Worm (Caenorhabditis elegans) whole organism, early embryonic: ENCODE results near the gene M04B2.7.

Experiments
- B0310.2 ChIP-seq: sonication (generic microtip); optimal IDR thresholded peaks from 2 replicates; lab custom pipeline; 2016; ENCODE audit warnings: mild to moderate bottlenecking, missing genetic modification characterization, missing compliant biosample characterization
- F13C5.2 ChIP-seq: sonication (generic microtip); optimal IDR thresholded peaks from 2 replicates; lab custom pipeline; 2017; ENCODE audit warnings: mild to moderate bottlenecking, missing genetic modification characterization, inconsistent platforms, missing compliant biosample characterization
- aly-1 ChIP-seq: sonication (generic microtip); optimal IDR thresholded peaks from 2 replicates; lab custom pipeline; 2016; ENCODE audit warnings: missing genetic modification characterization, missing compliant biosample characterization
- ama-1 ChIP-seq: fragments of 150-350 bp; optimal IDR thresholded peaks from 2 replicates; lab custom pipeline; 2014
- ceh-13 ChIP-seq: fragments of 200-800 bp; sonication (Bioruptor generic); optimal IDR thresholded peaks from 2 replicates; lab custom pipeline; 2018; ENCODE audit warnings: mild to moderate bottlenecking, missing genetic modification characterization, missing compliant biosample characterization
- ceh-36 ChIP-seq: sonication (generic microtip); optimal IDR thresholded peaks from 2 replicates; lab custom pipeline; 2016; ENCODE audit warnings: missing genetic modification characterization, inconsistent platforms, missing compliant biosample characterization
- ets-7 ChIP-seq: sonication (generic microtip); optimal IDR thresholded peaks from 2 replicates; lab custom pipeline; 2016; ENCODE audit warnings: missing genotype, missing genetic modification characterization, missing compliant biosample characterization
- flt-1 ChIP-seq: fragments of 200-800 bp; sonication (Bioruptor generic); IDR thresholded peaks from 2 replicates; pipeline ENCODE4 v1.3.6; 2022; ENCODE audit warnings: missing genetic modification characterization, missing compliant biosample characterization
- hmbx-1 ChIP-seq: sonication (generic microtip); optimal IDR thresholded peaks from 2 replicates; lab custom pipeline; 2016; ENCODE audit warnings: mild to moderate bottlenecking, missing genetic modification characterization, missing compliant biosample characterization
- hmg-4 ChIP-seq: fragments of 200-800 bp; sonication (Bioruptor generic); optimal IDR thresholded peaks from 2 replicates; lab custom pipeline; 2018; ENCODE audit warnings: mild to moderate bottlenecking, missing genetic modification characterization, missing compliant biosample characterization
- hnd-1 ChIP-seq: sonication (generic microtip); optimal IDR thresholded peaks from 2 replicates; lab custom pipeline; 2016; ENCODE audit warnings: missing genetic modification characterization, missing compliant biosample characterization
- pes-1 ChIP-seq: fragments of 200-800 bp; sonication (Bioruptor generic); IDR thresholded peaks from 2 replicates; pipeline ENCODE4 v1.3.6; 2022; ENCODE audit warnings: missing genetic modification reagents, missing genetic modification characterization, missing compliant biosample characterization
- scrt-1 ChIP-seq: fragments of 200-800 bp; sonication (Bioruptor generic); IDR thresholded peaks from 2 replicates; pipeline ENCODE4 v1.3.6; 2022; ENCODE audit warnings: missing genetic modification characterization, missing compliant biosample characterization
- sea-1 ChIP-seq: fragments of 200-800 bp; sonication (Bioruptor generic); conservative IDR thresholded peaks from 2 replicates; pipeline ENCODE4 v1.3.6; 2022; ENCODE audit warnings: missing genetic modification characterization, missing compliant biosample characterization
- tbx-11 ChIP-seq: fragments of 200-800 bp; sonication (Bioruptor generic); IDR thresholded peaks from 2 replicates; pipeline ENCODE4 v1.3.6; 2022; ENCODE audit warnings: missing genetic modification characterization, missing compliant biosample characterization
- tbx-37 ChIP-seq: fragments of 200-800 bp; sonication (Bioruptor generic); conservative IDR thresholded peaks from 2 replicates; pipeline ENCODE4 v1.3.6; 2022; ENCODE audit warnings: missing genetic modification reagents, missing genetic modification characterization, missing compliant biosample characterization
- tra-4 ChIP-seq: sonication (generic microtip); optimal IDR thresholded peaks from 2 replicates; lab custom pipeline; 2017; ENCODE audit warnings: missing genetic modification characterization, missing compliant biosample characterization

M04B2.7 gene

ce11 chrIV:11498169-11498568 is 50.4 kb downstream of the M04B2.7 start, which contains the start of gene sms-1:
Gene sms-1, minus strand, starts transcription at chrIV:11498174.
- TF ChIP-seq scrt-1 (GFP tag; lab: Robert Waterston, UW) (no peak), hmg-4 (GFP tag; lab: Kevin White, UChicago) (no peak), aly-1 (tag; lab: Kevin White, UChicago) (no peak), B0310.2 (tag; lab: Kevin White, UChicago) (no peak), hnd-1 (tag; lab: Kevin White, UChicago) (no peak), ceh-36 (no peak), F13C5.2 (tag; lab: Kevin White, UChicago) (no peak), tra-4 (tag; lab: Kevin White, UChicago) (no peak), flt-1 (GFP tag; lab: Robert Waterston, UW) (no peak), ceh-13 (GFP tag; lab: Kevin White, UChicago) (no peak), tbx-37 (GFP tag; lab: Robert Waterston, UW) (no peak), ets-7 (tag; lab: Kevin White, UChicago) (no peak), pes-1 (GFP tag; lab: Robert Waterston, UW) (no peak), tbx-11 (no peak), ama-1 (lab: Kevin White, UChicago) (no peak), hmbx-1 (no peak), sea-1 (GFP tag; lab: Robert Waterston, UW) (no peak)

ce11 chrIV:11497312-11497711 is 51.3 kb downstream of the M04B2.7 start:
- TF ChIP-seq ceh-36 = peak; percentile 51
- peak; percentile 42 for TF ChIP-seq tbx-37 (GFP tag; lab: Robert Waterston, UW)
- peak; percentile 70; the same call in 1 of the 2 replicates for TF ChIP-seq scrt-1 (GFP tag; lab: Robert Waterston, UW)
- peak; percentile 48; the same call in 1 of the 2 replicates for TF ChIP-seq flt-1 (GFP tag; lab: Robert Waterston, UW)
- TF ChIP-seq sea-1 (GFP tag; lab: Robert Waterston, UW) = peak; percentile 67
- peak; percentile 72 for TF ChIP-seq pes-1 (GFP tag; lab: Robert Waterston, UW)

DNA sequence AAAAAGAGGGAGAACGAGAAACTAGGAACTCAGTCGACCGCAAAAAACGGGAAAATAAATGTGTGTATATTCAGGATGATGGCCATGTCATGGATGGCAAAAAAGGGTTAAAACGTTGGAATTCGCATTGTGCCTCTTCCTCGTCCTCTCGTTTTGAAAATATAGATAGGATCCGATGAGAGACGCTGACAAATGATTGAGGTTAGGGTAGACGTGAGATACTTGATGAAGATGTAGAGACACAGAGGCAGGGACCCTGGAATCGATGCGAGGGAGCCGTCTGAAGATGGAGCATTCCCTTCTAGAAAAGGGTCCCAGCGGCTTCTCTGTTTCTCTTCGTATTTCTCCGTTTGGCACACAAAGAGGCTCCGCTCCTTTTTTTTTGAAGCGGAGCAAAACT is 53.6 kb downstream of the M04B2.7 start:
- TF ChIP-seq F13C5.2 (tag; lab: Kevin White, UChicago) (peak; percentile 2), sea-1 (GFP tag; lab: Robert Waterston, UW) (no peak), tbx-11 (no peak), hmbx-1 (no peak), B0310.2 (tag; lab: Kevin White, UChicago) (no peak)

DNA sequence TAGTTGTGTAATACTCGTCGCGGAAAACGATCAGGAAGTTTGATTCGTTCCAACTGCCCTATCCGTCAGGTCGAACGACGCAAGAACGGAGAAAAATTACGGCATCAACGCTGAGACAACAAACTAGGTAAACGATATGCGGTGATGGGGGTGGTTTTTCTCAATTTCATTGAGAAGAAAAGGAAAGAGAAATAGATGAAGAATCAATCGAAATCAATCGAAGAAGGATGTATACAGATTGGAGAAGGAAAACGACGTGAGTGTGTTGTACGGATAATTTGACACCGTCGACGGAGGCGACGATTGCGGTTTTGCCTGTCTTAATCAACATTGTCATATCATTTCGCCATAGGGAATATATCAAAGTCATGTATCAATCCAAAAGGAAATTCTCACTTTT is 54.7 kb downstream of the M04B2.7 start:
- TF ChIP-seq ama-1 (lab: Kevin White, UChicago) (no peak), ets-7 (tag; lab: Kevin White, UChicago) (no peak), flt-1 (GFP tag; lab: Robert Waterston, UW) (no peak), tbx-11 (no peak), B0310.2 (tag; lab: Kevin White, UChicago) (no peak), scrt-1 (GFP tag; lab: Robert Waterston, UW) (no peak), pes-1 (GFP tag; lab: Robert Waterston, UW) (no peak), tbx-37 (GFP tag; lab: Robert Waterston, UW) (no peak), ceh-13 (GFP tag; lab: Kevin White, UChicago) (no peak)

- no peak for TF ChIP-seq aly-1 (tag; lab: Kevin White, UChicago)
- TF ChIP-seq ceh-36 = no peak
- no peak for TF ChIP-seq B0310.2 (tag; lab: Kevin White, UChicago)
- no peak for TF ChIP-seq tra-4 (tag; lab: Kevin White, UChicago)
- TF ChIP-seq ets-7 (tag; lab: Kevin White, UChicago) = no peak
- TF ChIP-seq tbx-37 (GFP tag; lab: Robert Waterston, UW) = no peak
- TF ChIP-seq F13C5.2 (tag; lab: Kevin White, UChicago) = no peak
- TF ChIP-seq ama-1 (lab: Kevin White, UChicago) = no peak
- TF ChIP-seq ceh-13 (GFP tag; lab: Kevin White, UChicago) = no peak
Observed at ce11 chrIV:11492345-11492744, 56.2 kb downstream of the M04B2.7 start.

DNA sequence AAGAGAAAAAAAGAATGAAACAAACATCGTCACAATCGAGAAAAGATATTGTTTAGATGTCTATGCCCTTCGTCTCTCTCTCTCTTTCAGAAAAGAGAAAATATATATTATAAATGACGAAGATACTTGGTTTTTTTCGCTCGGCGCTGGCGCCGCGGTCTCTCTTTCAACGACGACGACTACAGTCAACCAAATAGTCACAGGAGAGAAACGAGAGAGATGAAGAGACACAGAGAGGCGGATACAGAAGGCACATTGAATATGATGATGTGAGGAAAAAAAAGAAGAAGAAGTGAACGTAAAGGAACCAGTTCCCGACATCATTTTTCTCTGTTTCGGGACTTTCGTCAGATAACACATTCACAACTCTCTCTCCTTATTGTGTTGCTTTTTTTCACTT is 57.1 kb downstream of the M04B2.7 start:
- TF ChIP-seq ets-7 (tag; lab: Kevin White, UChicago) = no peak
- no peak for TF ChIP-seq flt-1 (GFP tag; lab: Robert Waterston, UW)
- TF ChIP-seq hmg-4 (GFP tag; lab: Kevin White, UChicago) = no peak
- no peak for TF ChIP-seq F13C5.2 (tag; lab: Kevin White, UChicago)
- TF ChIP-seq tbx-11 = no peak
- no peak for TF ChIP-seq pes-1 (GFP tag; lab: Robert Waterston, UW)
- no peak for TF ChIP-seq aly-1 (tag; lab: Kevin White, UChicago)
- no peak for TF ChIP-seq ceh-36
- no peak for TF ChIP-seq tra-4 (tag; lab: Kevin White, UChicago)
- no peak for TF ChIP-seq B0310.2 (tag; lab: Kevin White, UChicago)
- no peak for TF ChIP-seq scrt-1 (GFP tag; lab: Robert Waterston, UW)
- TF ChIP-seq hnd-1 (tag; lab: Kevin White, UChicago) = no peak
- TF ChIP-seq tbx-37 (GFP tag; lab: Robert Waterston, UW) = no peak
- TF ChIP-seq hmbx-1 = no peak
- no peak for TF ChIP-seq ceh-13 (GFP tag; lab: Kevin White, UChicago)
- TF ChIP-seq sea-1 (GFP tag; lab: Robert Waterston, UW) = no peak
- TF ChIP-seq ama-1 (lab: Kevin White, UChicago) = no peak

- no peak for TF ChIP-seq tbx-11
- TF ChIP-seq tra-4 (tag; lab: Kevin White, UChicago) = no peak
- no peak for TF ChIP-seq F13C5.2 (tag; lab: Kevin White, UChicago)
- no peak for TF ChIP-seq sea-1 (GFP tag; lab: Robert Waterston, UW)
- no peak for TF ChIP-seq ama-1 (lab: Kevin White, UChicago)
- TF ChIP-seq tbx-37 (GFP tag; lab: Robert Waterston, UW) = no peak
- no peak for TF ChIP-seq B0310.2 (tag; lab: Kevin White, UChicago)
- TF ChIP-seq ceh-36 = no peak
- TF ChIP-seq hmg-4 (GFP tag; lab: Kevin White, UChicago) = no peak
- TF ChIP-seq ceh-13 (GFP tag; lab: Kevin White, UChicago) = no peak
- no peak for TF ChIP-seq ets-7 (tag; lab: Kevin White, UChicago)
- TF ChIP-seq flt-1 (GFP tag; lab: Robert Waterston, UW) = no peak
- TF ChIP-seq hmbx-1 = no peak
- TF ChIP-seq aly-1 (tag; lab: Kevin White, UChicago) = no peak
- no peak for TF ChIP-seq hnd-1 (tag; lab: Kevin White, UChicago)
- no peak for TF ChIP-seq pes-1 (GFP tag; lab: Robert Waterston, UW)
- TF ChIP-seq scrt-1 (GFP tag; lab: Robert Waterston, UW) = no peak
Observed at ce11 chrIV:11489610-11490339, 58.8 kb downstream of the M04B2.7 start.
